Fruit fly (Drosophila melanogaster) whole organism, prepupa: ENCODE measurements around the gene CG17834.
A peak's percentile ranks its signal among the peaks of the same experiment; 100 is the strongest.

Experiments used
- CG6792 ChIP-seq: fragments of 200-800 bp; sonication (Bioruptor generic); optimal IDR thresholded peaks from 3 replicates; lab custom pipeline; 2016; ENCODE audit warnings: missing biosample characterization, missing genetic modification characterization
- CG8119 ChIP-seq: fragments of 200-800 bp; sonication (Bioruptor generic); IDR thresholded peaks from 3 replicates; pipeline ENCODE4 v1.3.6; 2022; ENCODE audit warnings: missing biosample characterization, missing genetic modification characterization
- Eip78C ChIP-seq: fragments of 200-800 bp; sonication (Bioruptor generic); peaks from one replicate; lab custom pipeline; 2016; ENCODE audit warnings: missing biosample characterization, missing genetic modification characterization
- Ets96B ChIP-seq: fragments of 200-800 bp; optimal IDR thresholded peaks from 2 replicates; lab custom pipeline; 2019; ENCODE audit warnings: missing biosample characterization, mild to moderate bottlenecking, missing genetic modification characterization, moderate library complexity
- Sox102F ChIP-seq: fragments of 200-800 bp; sonication (Bioruptor generic); optimal IDR thresholded peaks from 2 replicates; lab custom pipeline; 2016; ENCODE audit warnings: missing biosample characterization, mild to moderate bottlenecking, missing genetic modification characterization
- Sox15 ChIP-seq: fragments of 200-800 bp; sonication (Bioruptor generic); optimal IDR thresholded peaks from 3 replicates; lab custom pipeline; 2016; ENCODE audit warnings: missing biosample characterization, missing genetic modification characterization
- spab ChIP-seq: fragments of 200-800 bp; sonication (Bioruptor generic); optimal IDR thresholded peaks from 2 replicates; lab custom pipeline; 2017; ENCODE audit warnings: missing biosample characterization, mild to moderate bottlenecking, missing genetic modification characterization, missing genetic modification reagents
- ss ChIP-seq, 2 experiments: fragments of 200-800 bp; sonication (Bioruptor generic); optimal IDR thresholded peaks; 2 replicates in 1 of 2; 3 replicates in 1 of 2; lab custom pipeline; 2017 to 2018; ENCODE audit warnings: mild to moderate bottlenecking in 2 of 2, missing biosample characterization in 2 of 2, missing genetic modification characterization in 2 of 2, moderate library complexity in 1 of 2

- no peak for TF ChIP-seq CG6792
- no peak for TF ChIP-seq ss (GFP tag; optimal IDR thresholded peaks at IDR 0.05; lab: Kevin White, UChicago)
- no peak for TF ChIP-seq Ets96B (tag; lab: Kevin White, UChicago)
- TF ChIP-seq Sox15 (GFP tag; lab: Kevin White, UChicago) = no peak
- no peak for TF ChIP-seq CG8119
- TF ChIP-seq spab (GFP tag; lab: Kevin White, UChicago) = no peak
- TF ChIP-seq Sox102F (GFP tag; lab: Kevin White, UChicago) = no peak
- TF ChIP-seq Eip78C (GFP tag; lab: Kevin White, UChicago) = peak; percentile 55
Observed at dm6 chr2L:8521724-8522309, 7.1 kb upstream of the CG17834 start, which contains the start of gene Acer.
